Fruit fly (Drosophila melanogaster): ENCODE measurements around the gene CG31368.
A peak's percentile ranks its signal among the peaks of the same experiment; 100 is the strongest.

The CG31368 gene

DNA sequence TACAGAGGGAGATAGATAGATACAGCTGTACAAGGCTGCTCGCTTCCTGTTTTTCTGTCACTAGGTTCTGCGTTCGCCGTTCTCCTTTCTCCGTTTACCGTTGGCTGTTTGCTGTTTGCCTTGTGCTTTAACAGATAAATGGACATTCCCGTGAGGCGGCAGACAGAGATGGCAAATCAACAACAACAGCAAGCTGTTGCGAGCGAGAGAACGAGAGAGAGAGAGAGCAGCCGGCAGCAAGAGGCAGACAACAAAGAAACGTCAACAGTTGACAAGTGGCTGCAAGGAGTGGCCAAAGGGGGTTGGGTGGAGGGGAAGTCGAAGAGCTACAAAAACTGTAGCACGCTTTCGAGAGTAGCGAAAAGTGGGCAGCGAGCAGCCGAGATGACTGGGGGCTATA lies 49.2 kb upstream of the CG31368 start (continued):
- no peak for TF ChIP-seq tap (tag; optimal IDR thresholded peaks at IDR 0.05)
- TF ChIP-seq chinmo (GFP tag; IDR thresholded peaks at IDR 0.05; ENCODE audit: partially characterized antibody): 0 out of 4 replicates have a peak, but pooled peaks have one; percentile 14
- TF ChIP-seq Fer2 (tag; optimal IDR thresholded peaks at IDR 0.05): no peak
- no peak for TF ChIP-seq NFAT (GFP tag; IDR thresholded peaks at IDR 0.05)
- TF ChIP-seq CG8478 (optimal IDR thresholded peaks at IDR 0.05): no peak
- no peak for TF ChIP-seq CG4404 (GFP tag; IDR thresholded peaks at IDR 0.05)
- TF ChIP-seq Hand (GFP tag; optimal IDR thresholded peaks at IDR 0.05): no peak
- no peak for TF ChIP-seq CG7357 (GFP tag; IDR thresholded peaks at IDR 0.05)
- TF ChIP-seq aop (GFP tag; IDR thresholded peaks at IDR 0.05): no peak
- peak; percentile 32 for TF ChIP-seq scrt (GFP tag; optimal IDR thresholded peaks at IDR 0.05)
- TF ChIP-seq Sry-δ (GFP tag; optimal IDR thresholded peaks at IDR 0.05): no peak
- peak; percentile 10 for TF ChIP-seq CG18599 (GFP tag; optimal IDR thresholded peaks at IDR 0.05)
- no peak for TF ChIP-seq seq (GFP tag; IDR thresholded peaks at IDR 0.05)
- no peak for TF ChIP-seq CG2199 (GFP tag; IDR thresholded peaks at IDR 0.05)
- TF ChIP-seq ci (GFP tag; IDR thresholded peaks at IDR 0.05): no peak
- TF ChIP-seq gro (GFP tag; optimal IDR thresholded peaks at IDR 0.05): no peak
- no peak for TF ChIP-seq CG7745 (tag; optimal IDR thresholded peaks at IDR 0.05)

dm6 chr3R:11847379-11847778 lies 35.2 kb upstream of the CG31368 start:
- TF ChIP-seq HLH54F (GFP tag; optimal IDR thresholded peaks at IDR 0.05): no peak
- no peak for TF ChIP-seq CG2129 (GFP tag; IDR thresholded peaks at IDR 0.05; ENCODE audit: partially characterized antibody)
- TF ChIP-seq Vsx1 (GFP tag; optimal IDR thresholded peaks at IDR 0.05): no peak
- TF ChIP-seq Elba2 (GFP tag; optimal IDR thresholded peaks at IDR 0.05): no peak
- TF ChIP-seq pho (GFP tag; optimal IDR thresholded peaks at IDR 0.05): no peak
- TF ChIP-seq phol (tag; optimal IDR thresholded peaks at IDR 0.05): peak; percentile 26
- peak in 1 of 2 experiments; percentile 38 for TF ChIP-seq bsh (GFP tag; optimal IDR thresholded peaks at IDR 0.05)
- TF ChIP-seq Aef1 (GFP tag; IDR thresholded peaks at IDR 0.05): no peak
- TF ChIP-seq Xrp1 (GFP tag; IDR thresholded peaks at IDR 0.05): 0 out of 2 replicates have a peak, but pooled peaks have one; percentile 11
- no peak for TF ChIP-seq exex (tag; optimal IDR thresholded peaks at IDR 0.05)
- TF ChIP-seq hkb (optimal IDR thresholded peaks at IDR 0.05): no peak
- 0 out of 2 replicates have a peak, but pooled peaks have one; percentile 21 for TF ChIP-seq hkb (GFP tag; IDR thresholded peaks at IDR 0.05)
- no peak for TF ChIP-seq CG17612 (GFP tag; IDR thresholded peaks at IDR 0.05)
- TF ChIP-seq inv (GFP tag; IDR thresholded peaks at IDR 0.05; ENCODE audit: partially characterized antibody): no peak
- no peak for TF ChIP-seq CG7928 (GFP tag; optimal IDR thresholded peaks at IDR 0.05)
- no peak for TF ChIP-seq CG31224 (GFP tag; IDR thresholded peaks at IDR 0.05)
- no peak for TF ChIP-seq wek (GFP tag; optimal IDR thresholded peaks at IDR 0.05)
- TF ChIP-seq dmrt99B (tag; optimal IDR thresholded peaks at IDR 0.05): peak; percentile 36
- TF ChIP-seq lilli (GFP tag; optimal IDR thresholded peaks at IDR 0.05): no peak
- peak; percentile 16; the same call in 1 of the 2 replicates for TF ChIP-seq CG14667 (GFP tag; IDR thresholded peaks at IDR 0.05)
- no peak for TF ChIP-seq caup (GFP tag; optimal IDR thresholded peaks at IDR 0.05; ENCODE audit: severe bottlenecking)
- no peak for TF ChIP-seq tup (GFP tag; optimal IDR thresholded peaks at IDR 0.05)
- TF ChIP-seq gem (tag; optimal IDR thresholded peaks at IDR 0.05): peak; percentile 38
- TF ChIP-seq aop (GFP tag; IDR thresholded peaks at IDR 0.05): no peak
- TF ChIP-seq CG10366 (GFP tag; IDR thresholded peaks at IDR 0.05): peak; percentile 7; the same call in 1 of the 2 replicates
- no peak for TF ChIP-seq HmgD (GFP tag; optimal IDR thresholded peaks at IDR 0.05)
- TF ChIP-seq D19A (tag; optimal IDR thresholded peaks at IDR 0.05): no peak
- peak; percentile 26 for TF ChIP-seq Blimp-1 (GFP tag; optimal IDR thresholded peaks at IDR 0.05)
- no peak for TF ChIP-seq CG4282 (GFP tag; optimal IDR thresholded peaks at IDR 0.05)
- TF ChIP-seq ATbp (GFP tag; optimal IDR thresholded peaks at IDR 0.05): no peak
- no peak for TF ChIP-seq wdn (GFP tag; IDR thresholded peaks at IDR 0.05)
- no peak for TF ChIP-seq CG1792 (GFP tag; optimal IDR thresholded peaks at IDR 0.05)
- TF ChIP-seq CG4820 (GFP tag; optimal IDR thresholded peaks at IDR 0.05): no peak
- TF ChIP-seq Hr51 (GFP tag; optimal IDR thresholded peaks at IDR 0.05): peak in 1 of 2 experiments; percentile 21
- TF ChIP-seq Oli (tag; optimal IDR thresholded peaks at IDR 0.05): peak; percentile 6

All from whole organism, embryonic.